Fruit fly (Drosophila melanogaster) whole organism, embryonic: ENCODE results near the gene CG31041.
A peak's percentile ranks its signal among the peaks of the same experiment; 100 is the strongest.

Source experiments
- Asciz ChIP-seq: fragments of 200-800 bp; sonication (Bioruptor generic); optimal IDR thresholded peaks from 2 replicates; lab custom pipeline; 2017; ENCODE audit warnings: missing biosample characterization, mild to moderate bottlenecking, missing genetic modification characterization, missing genetic modification reagents
- Atf6 ChIP-seq: fragments of 200-800 bp; sonication (Bioruptor generic); IDR thresholded peaks from 2 replicates; pipeline ENCODE4 v1.3.6; 2022; ENCODE audit warnings: missing biosample characterization, missing genetic modification characterization
- CG10147 ChIP-seq: fragments of 200-800 bp; sonication (Bioruptor generic); optimal IDR thresholded peaks from 2 replicates; lab custom pipeline; 2019; ENCODE audit warnings: missing biosample characterization, mild to moderate bottlenecking, missing genetic modification characterization, moderate library complexity
- CG1024 ChIP-seq: fragments of 200-800 bp; sonication (Bioruptor generic); IDR thresholded peaks from 2 replicates; pipeline ENCODE4 v1.3.6; 2022; ENCODE audit warnings: missing biosample characterization, missing genetic modification characterization
- CG10979 ChIP-seq: fragments of 200-800 bp; sonication (Bioruptor generic); optimal IDR thresholded peaks from 2 replicates; lab custom pipeline; 2018; ENCODE audit warnings: missing biosample characterization, mild to moderate bottlenecking, missing genetic modification characterization, moderate library complexity
- CG11093 ChIP-seq: fragments of 200-800 bp; sonication (Bioruptor generic); IDR thresholded peaks from 3 replicates; pipeline ENCODE4 v1.3.6; 2022; ENCODE audit warnings: missing biosample characterization, missing genetic modification characterization
- CG11504 ChIP-seq: fragments of 200-800 bp; sonication (Bioruptor generic); optimal IDR thresholded peaks from 3 replicates; lab custom pipeline; 2019; ENCODE audit warnings: missing biosample characterization, mild to moderate bottlenecking, missing genetic modification characterization, moderate library complexity
- CG12391 ChIP-seq: fragments of 200-800 bp; sonication (Bioruptor generic); optimal IDR thresholded peaks from 3 replicates; lab custom pipeline; 2018; ENCODE audit warnings: missing biosample characterization, mild to moderate bottlenecking, missing genetic modification characterization, moderate library complexity
- CG13894 ChIP-seq: fragments of 200-800 bp; sonication (Bioruptor generic); optimal IDR thresholded peaks from 3 replicates; lab custom pipeline; 2018; ENCODE audit warnings: missing biosample characterization, mild to moderate bottlenecking, missing genetic modification characterization, moderate library complexity
- CG15696 ChIP-seq: fragments of 200-800 bp; sonication (Bioruptor generic); optimal IDR thresholded peaks from 2 replicates; lab custom pipeline; 2019; ENCODE audit warnings: missing biosample characterization, mild to moderate bottlenecking, missing genetic modification characterization, moderate library complexity
- CG1603 ChIP-seq: fragments of 200-800 bp; sonication (Bioruptor generic); optimal IDR thresholded peaks from 2 replicates; lab custom pipeline; 2019; ENCODE audit warnings: missing biosample characterization, mild to moderate bottlenecking, missing genetic modification characterization, moderate library complexity
- CG17186 ChIP-seq: fragments of 200-800 bp; sonication (Bioruptor generic); optimal IDR thresholded peaks from 3 replicates; lab custom pipeline; 2017; ENCODE audit warnings: missing biosample characterization, missing genetic modification reagents, missing genetic modification characterization
- CG17361 ChIP-seq: fragments of 200-800 bp; sonication (Bioruptor generic); IDR thresholded peaks from 3 replicates; pipeline ENCODE4 v1.3.6; 2022; ENCODE audit warnings: missing biosample characterization, missing genetic modification characterization
- CG17802 ChIP-seq: fragments of 200-800 bp; sonication (Bioruptor generic); optimal IDR thresholded peaks from 2 replicates; lab custom pipeline; 2018; ENCODE audit warnings: missing biosample characterization, mild to moderate bottlenecking, missing genetic modification characterization, moderate library complexity
- CG18262 ChIP-seq: fragments of 200-800 bp; optimal IDR thresholded peaks from 3 replicates; lab custom pipeline; 2019; ENCODE audit warnings: missing biosample characterization, mild to moderate bottlenecking, missing genetic modification characterization, moderate library complexity
- CG4282 ChIP-seq: fragments of 200-800 bp; sonication (Bioruptor generic); optimal IDR thresholded peaks from 2 replicates; lab custom pipeline; 2016; ENCODE audit warnings: missing biosample characterization, missing genetic modification characterization
- CG7839 ChIP-seq: fragments of 200-800 bp; sonication (Bioruptor generic); optimal IDR thresholded peaks from 3 replicates; lab custom pipeline; 2018; ENCODE audit warnings: missing biosample characterization, mild to moderate bottlenecking, missing genetic modification characterization, moderate library complexity
- CG9797 ChIP-seq: fragments of 200-800 bp; sonication (Bioruptor generic); optimal IDR thresholded peaks from 3 replicates; lab custom pipeline; 2018; ENCODE audit warnings: missing biosample characterization, mild to moderate bottlenecking, missing genetic modification characterization
- D ChIP-seq, 2 experiments: fragments of 200-800 bp in 1 of 2; fragments of >200 bp in 1 of 2; sonication (Bioruptor generic) in 1 of 2; optimal IDR thresholded peaks; 2 replicates in 1 of 2; 3 replicates in 1 of 2; lab custom pipeline; 2017; ENCODE audit warnings: mild to moderate bottlenecking in 1 of 2, missing biosample characterization in 1 of 2, missing genetic modification characterization in 1 of 2, missing genetic modification reagents in 1 of 2
- D19A ChIP-seq: fragments of 200-800 bp; optimal IDR thresholded peaks from 3 replicates; lab custom pipeline; 2019; ENCODE audit warnings: missing biosample characterization, mild to moderate bottlenecking, missing genetic modification characterization, moderate library complexity
- Doc2 ChIP-seq: fragments of 200-800 bp; sonication (Bioruptor generic); IDR thresholded peaks from 2 replicates; pipeline ENCODE4 v1.3.6; 2022; ENCODE audit warnings: missing biosample characterization, missing genetic modification characterization
- Med ChIP-seq: fragments of 200-800 bp; sonication (Bioruptor generic); peaks from one replicate; lab custom pipeline; 2016; ENCODE audit warnings: missing biosample characterization, missing genetic modification characterization, mild to moderate bottlenecking, inconsistent platforms, moderate library complexity
- Sox102F ChIP-seq: fragments of 200-800 bp; sonication (Bioruptor generic); optimal IDR thresholded peaks from 2 replicates; lab custom pipeline; 2018; ENCODE audit warnings: missing biosample characterization, mild to moderate bottlenecking, missing genetic modification characterization, moderate library complexity
- Ssrp ChIP-seq: fragments of 200-800 bp; sonication (Bioruptor generic); optimal IDR thresholded peaks from 2 replicates; lab custom pipeline; 2018; ENCODE audit warnings: missing biosample characterization, mild to moderate bottlenecking, missing genetic modification characterization, moderate library complexity
- Taf1 ChIP-seq: fragments of 200-800 bp; sonication (Bioruptor generic); IDR thresholded peaks from 2 replicates; pipeline ENCODE4 v1.3.6; 2022; ENCODE audit warnings: missing biosample characterization, missing genetic modification characterization
- Usf ChIP-seq: fragments of 200-800 bp; sonication (Bioruptor generic); optimal IDR thresholded peaks from 2 replicates; lab custom pipeline; 2017; ENCODE audit warnings: missing genotype, missing biosample characterization, missing genetic modification characterization
- Xrp1 ChIP-seq: fragments of 200-800 bp; sonication (Bioruptor generic); IDR thresholded peaks from 2 replicates; pipeline ENCODE4 v1.3.6; 2022; ENCODE audit warnings: missing biosample characterization, missing genetic modification characterization
- bab2 ChIP-seq: fragments of 200-800 bp; sonication (Bioruptor generic); optimal IDR thresholded peaks from 2 replicates; lab custom pipeline; 2016; ENCODE audit warnings: missing biosample characterization, missing genetic modification characterization
- bowl ChIP-seq: fragments of 200-800 bp; sonication (Bioruptor generic); IDR thresholded peaks from 2 replicates; pipeline ENCODE4 v1.3.6; 2022; ENCODE audit warnings: missing biosample characterization, missing genetic modification characterization
- bsh ChIP-seq, 2 experiments: fragments of 200-800 bp; sonication (Bioruptor generic); optimal IDR thresholded peaks; 2 replicates each; lab custom pipeline; 2017 to 2018; ENCODE audit warnings: mild to moderate bottlenecking in 2 of 2, missing biosample characterization in 2 of 2, missing genetic modification characterization in 2 of 2, moderate library complexity in 1 of 2
- cwo ChIP-seq: fragments of 200-800 bp; sonication (Bioruptor generic); optimal IDR thresholded peaks from 3 replicates; lab custom pipeline; 2017; ENCODE audit warnings: missing biosample characterization, missing genetic modification characterization, mild to moderate bottlenecking, moderate library complexity, missing genetic modification reagents
- gro ChIP-seq: fragments of 200-800 bp; sonication (Bioruptor generic); optimal IDR thresholded peaks from 2 replicates; lab custom pipeline; 2016; ENCODE audit warnings: missing biosample characterization, missing genetic modification characterization
- lmd ChIP-seq: fragments of 200-800 bp; sonication (Bioruptor generic); IDR thresholded peaks from 2 replicates; pipeline ENCODE4 v1.3.6; 2022; ENCODE audit warnings: missing biosample characterization, missing genetic modification characterization
- lov ChIP-seq, 2 experiments: fragments of 200-800 bp in 1 of 2; fragments of >200 bp in 1 of 2; sonication (Bioruptor generic) in 1 of 2; IDR thresholded peaks in 1 of 2; optimal IDR thresholded peaks in 1 of 2; 2 replicates in 1 of 2; 3 replicates in 1 of 2; pipeline versions ENCODE4 v1.3.6 to Lab custom; 2017 to 2022; ENCODE audit warnings: missing biosample characterization in 1 of 2, missing genetic modification characterization in 1 of 2
- nmo ChIP-seq: fragments of 200-800 bp; sonication (Bioruptor generic); optimal IDR thresholded peaks from 2 replicates; lab custom pipeline; 2018; ENCODE audit warnings: missing biosample characterization, mild to moderate bottlenecking, missing genetic modification characterization, moderate library complexity
- oc ChIP-seq: fragments of 200-800 bp; sonication (Bioruptor generic); optimal IDR thresholded peaks from 2 replicates; lab custom pipeline; 2018; ENCODE audit warnings: missing biosample characterization, mild to moderate bottlenecking, missing genetic modification characterization, moderate library complexity
- pros ChIP-seq: fragments of 200-800 bp; sonication (Bioruptor generic); optimal IDR thresholded peaks from 3 replicates; lab custom pipeline; 2019; ENCODE audit warnings: missing biosample characterization, mild to moderate bottlenecking, missing genetic modification characterization, moderate library complexity
- rib ChIP-seq: fragments of 200-800 bp; sonication (Bioruptor generic); IDR thresholded peaks from 2 replicates; pipeline ENCODE4 v1.3.6; 2022; ENCODE audit warnings: missing biosample characterization, missing genetic modification characterization
- row ChIP-seq: fragments of 200-800 bp; sonication (Bioruptor generic); IDR thresholded peaks from 3 replicates; pipeline ENCODE4 v1.3.6; 2022; ENCODE audit warnings: missing biosample characterization, missing genetic modification characterization
- sens ChIP-seq: fragments of 200-800 bp; sonication (Bioruptor generic); peaks from one replicate; lab custom pipeline; 2016; ENCODE audit warnings: missing biosample characterization, missing genetic modification characterization
- sisA ChIP-seq: fragments of 200-800 bp; sonication (Bioruptor generic); IDR thresholded peaks from 2 replicates; pipeline ENCODE4 v1.3.6; 2022; ENCODE audit warnings: missing biosample characterization, missing genetic modification characterization
- slbo ChIP-seq: fragments of 200-800 bp; sonication (Bioruptor generic); IDR thresholded peaks from 2 replicates; pipeline ENCODE4 v1.3.6; 2022; ENCODE audit warnings: missing biosample characterization, missing genetic modification characterization
- tll ChIP-seq, 2 experiments: fragments of 200-800 bp in 1 of 2; fragments of >200 bp in 1 of 2; sonication (Bioruptor generic) in 1 of 2; optimal IDR thresholded peaks; 2 replicates each; lab custom pipeline; 2017 to 2019; ENCODE audit warnings: missing biosample characterization in 2 of 2, missing genetic modification characterization in 2 of 2, mild to moderate bottlenecking in 1 of 2, moderate library complexity in 1 of 2
- zen ChIP-seq: fragments of 200-800 bp; sonication (Bioruptor generic); optimal IDR thresholded peaks from 3 replicates; lab custom pipeline; 2018; ENCODE audit warnings: missing biosample characterization, mild to moderate bottlenecking, missing genetic modification characterization, moderate library complexity

The CG31041 gene

DNA sequence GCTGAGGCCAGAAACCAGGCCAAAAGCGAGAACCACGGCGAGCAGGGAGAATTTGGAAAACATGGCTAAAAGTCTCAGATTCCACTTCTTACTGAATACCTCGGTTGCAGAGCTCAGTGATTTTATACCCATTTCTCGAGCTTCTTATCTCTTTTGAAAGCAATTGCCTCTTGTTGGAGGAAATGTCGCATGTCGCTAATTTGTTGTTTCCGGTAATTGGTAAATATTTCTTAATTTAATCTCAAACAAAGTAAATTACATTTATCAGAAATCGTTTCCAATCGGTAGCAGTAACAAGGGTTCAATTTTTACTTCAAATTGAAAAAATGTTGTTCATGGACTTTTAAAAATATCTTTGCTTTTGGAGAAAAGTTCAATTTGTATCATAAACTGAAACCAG, 2.7 kb downstream of the CG31041 start, which contains the start of gene CG7567:
TSS of gene CG7567 (minus strand) at position 101 of the 400 bp plus-strand sequence.
- TF ChIP-seq CG4282 (GFP tag; lab: Kevin White, UChicago) (no peak), CG12391 (tag; lab: Kevin White, UChicago) (no peak), pros (GFP tag; lab: Kevin White, UChicago) (no peak), CG17361 (GFP tag; lab: Robert Waterston, UW) (no peak)

DNA sequence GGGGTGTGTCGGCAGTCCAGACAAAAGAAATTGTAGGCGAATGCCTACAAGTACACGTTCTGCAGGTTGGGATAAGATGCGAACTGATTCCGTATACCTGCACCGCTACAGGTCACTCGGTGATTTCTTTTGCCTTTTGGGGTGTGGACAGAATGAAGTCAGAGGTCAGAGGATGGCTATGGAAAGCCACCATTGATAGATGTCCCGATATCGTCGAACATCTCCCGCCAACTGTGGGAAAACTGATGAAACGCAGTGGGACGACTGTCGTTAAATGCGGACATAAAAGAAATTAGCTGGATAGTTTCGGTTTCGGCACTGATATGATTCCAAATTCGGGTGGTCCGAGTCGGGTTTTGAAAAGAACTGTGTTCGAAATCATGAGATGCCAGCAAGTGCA, 4.0 kb downstream of the CG31041 start:
- peak in 1 of 2 experiments; percentile 80 for TF ChIP-seq tll (GFP tag; optimal IDR thresholded peaks at IDR 0.05; lab: Kevin White, UChicago)
- TF ChIP-seq Xrp1 (GFP tag; lab: Robert Waterston, UW): no peak
- no peak for TF ChIP-seq Atf6 (GFP tag; lab: Robert Waterston, UW)
- TF ChIP-seq zen (tag; lab: Kevin White, UChicago): peak; percentile 53

DNA sequence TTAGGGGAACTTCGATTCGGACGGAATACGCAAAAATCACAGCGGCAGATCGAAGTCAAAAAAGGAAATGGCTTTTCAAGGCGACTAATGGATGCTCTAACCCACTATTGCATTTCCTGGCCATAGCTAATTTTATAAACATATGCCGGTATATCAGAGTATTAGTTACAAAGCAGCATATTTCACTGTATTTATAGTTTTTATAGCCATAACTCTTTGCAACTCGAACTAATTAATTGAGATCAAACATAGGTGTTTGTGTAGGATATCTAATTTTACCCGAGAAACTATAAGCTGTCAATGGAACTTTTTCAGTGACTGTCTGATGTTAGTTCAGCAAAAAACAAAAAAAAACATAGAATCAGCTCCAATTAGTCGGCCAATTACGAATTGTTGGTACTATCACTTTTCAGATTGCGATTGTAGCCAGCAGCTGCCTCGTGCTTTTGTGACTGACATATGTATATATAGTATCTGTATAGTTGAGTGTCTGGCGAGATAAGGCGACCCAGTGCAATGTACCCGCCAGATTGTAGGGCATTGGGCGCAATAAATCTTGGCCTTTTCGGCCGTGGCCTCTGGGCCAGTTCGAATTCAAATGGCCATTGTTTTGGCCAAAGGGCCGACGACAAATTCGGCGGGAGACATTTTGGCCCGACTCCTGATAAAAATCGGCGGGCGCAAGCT, 5.5 kb downstream of the CG31041 start:
- TF ChIP-seq CG13894 (tag; lab: Kevin White, UChicago) (no peak), lmd (no peak), oc (tag; lab: Kevin White, UChicago) (no peak), cwo (no peak), lov (optimal IDR thresholded peaks at IDR 0.05; lab: Kevin White, UChicago) (no peak), lov (GFP tag; IDR thresholded peaks at IDR 0.05; lab: Robert Waterston, UW) (no peak), rib (no peak), CG17802 (no peak), bowl (GFP tag; lab: Robert Waterston, UW) (no peak), CG11093 (GFP tag; lab: Robert Waterston, UW) (no peak), gro (GFP tag; lab: Kevin White, UChicago) (no peak), CG9797 (GFP tag; lab: Kevin White, UChicago) (no peak), Med (GFP tag; lab: Kevin White, UChicago) (peak; percentile 32), bab2 (no peak), CG1024 (GFP tag; lab: Robert Waterston, UW) (no peak), CG10147 (no peak), nmo (no peak), D19A (peak; percentile 55), Asciz (GFP tag; lab: Kevin White, UChicago) (no peak), sens (GFP tag; lab: Kevin White, UChicago) (peak; percentile 51)

DNA sequence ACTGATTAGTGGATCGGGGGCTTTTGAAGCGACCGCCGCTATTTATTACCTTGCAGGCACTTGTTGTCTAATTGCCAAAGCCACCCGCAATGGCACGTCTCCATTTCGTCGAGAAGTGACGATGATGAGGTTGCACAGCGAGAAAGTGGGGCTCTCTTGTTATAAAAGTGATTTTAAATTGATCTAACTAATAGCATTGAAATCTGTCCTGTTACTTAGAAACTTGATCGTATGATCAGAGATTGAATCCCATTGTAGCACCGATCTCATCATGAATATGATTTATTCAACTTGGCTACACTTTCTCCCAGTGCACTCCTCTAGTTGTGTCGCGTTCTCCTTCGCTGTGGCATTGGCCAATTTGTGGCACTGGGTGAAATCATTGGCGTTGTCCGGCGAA, 6.4 kb downstream of the CG31041 start:
- TF ChIP-seq CG11504 (tag; lab: Kevin White, UChicago) (peak; percentile 10), Xrp1 (GFP tag; lab: Robert Waterston, UW) (peak; percentile 27; the same call in 1 of the 2 replicates), Ssrp (peak; percentile 7), CG9797 (GFP tag; lab: Kevin White, UChicago) (no peak), slbo (GFP tag; lab: Robert Waterston, UW) (0 out of 2 replicates have a peak, but pooled peaks have one; percentile 8), bsh (GFP tag; optimal IDR thresholded peaks at IDR 0.05; lab: Kevin White, UChicago) (peak in 1 of 2 experiments; percentile 34), CG1603 (tag; lab: Kevin White, UChicago) (peak; percentile 31), CG18262 (tag; lab: Kevin White, UChicago) (peak; percentile 2), Taf1 (GFP tag; lab: Robert Waterston, UW) (no peak), CG17186 (GFP tag; lab: Kevin White, UChicago) (no peak), D (optimal IDR thresholded peaks at IDR 0.05; lab: Kevin White, UChicago) (no peak), D (GFP tag; optimal IDR thresholded peaks at IDR 0.05; lab: Kevin White, UChicago) (peak; percentile 12), Sox102F (GFP tag; lab: Kevin White, UChicago) (peak; percentile 38), sisA (GFP tag; lab: Robert Waterston, UW) (peak; percentile 26; the same call in 1 of the 2 replicates), Usf (no peak), row (GFP tag; lab: Robert Waterston, UW) (peak; percentile 40; the same call in 2 of the 3 replicates), Doc2 (GFP tag; lab: Robert Waterston, UW) (no peak), CG7839 (tag; lab: Kevin White, UChicago) (peak; percentile 3), CG10979 (tag; lab: Kevin White, UChicago) (peak; percentile 34), CG15696 (peak; percentile 11)
